Worm (Caenorhabditis elegans): ENCODE results near the gene F42A9.6.

DNA sequence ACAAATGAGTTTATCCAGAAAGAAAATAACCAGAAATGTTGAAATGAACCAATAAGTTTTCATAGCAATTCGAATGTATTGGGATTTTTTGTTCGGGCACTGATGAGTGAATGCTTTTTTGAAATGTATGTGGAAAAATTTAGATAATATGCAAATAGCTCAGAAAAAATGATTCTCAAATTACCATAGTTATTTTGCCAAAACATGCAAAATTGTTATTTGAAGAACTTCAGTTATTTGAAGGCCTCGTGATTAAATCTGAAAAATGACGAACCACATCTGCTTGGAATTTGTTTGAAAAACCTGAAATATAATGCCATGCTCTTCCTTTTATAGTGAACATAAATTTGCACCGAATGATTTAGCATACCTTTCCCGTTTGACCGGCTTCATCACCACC lies 49.1 kb downstream of the F42A9.6 start, which contains the start of gene C49C8.6:
- TF ChIP-seq nhr-11 (tag; optimal IDR thresholded peaks at IDR 0.05) (no peak), snpc-4 (tag; optimal IDR thresholded peaks at IDR 0.05) (no peak), mml-1 (tag; optimal IDR thresholded peaks at IDR 0.05) (no peak), unc-39 (tag; optimal IDR thresholded peaks at IDR 0.05) (no peak)
